Fruit fly (Drosophila melanogaster) whole organism, pupa: ENCODE measurements around the gene CG17121.

Source experiments
- CG10348 ChIP-seq: fragments of 200-800 bp; sonication (Bioruptor generic); IDR thresholded peaks from 2 replicates; pipeline ENCODE4 v1.3.6; 2022; ENCODE audit warnings: missing biosample characterization, missing genetic modification characterization
- CG14655 ChIP-seq: fragments of 200-800 bp; sonication (Bioruptor generic); optimal IDR thresholded peaks from 3 replicates; lab custom pipeline; 2017; ENCODE audit warnings: mild to moderate bottlenecking, missing biosample characterization, missing genetic modification reagents, missing genetic modification characterization
- CG15710 ChIP-seq: fragments of 200-800 bp; sonication (Bioruptor generic); optimal IDR thresholded peaks from 2 replicates; lab custom pipeline; 2018; ENCODE audit warnings: missing biosample characterization, mild to moderate bottlenecking, missing genetic modification characterization, moderate library complexity
- CG17806 ChIP-seq: fragments of 200-800 bp; sonication (Bioruptor generic); optimal IDR thresholded peaks from 2 replicates; lab custom pipeline; 2018; ENCODE audit warnings: missing biosample characterization, mild to moderate bottlenecking, missing genetic modification characterization, moderate library complexity
- CG32121 ChIP-seq: fragments of 200-800 bp; sonication (Bioruptor generic); IDR thresholded peaks from 2 replicates; pipeline ENCODE4 v1.3.6; 2022; ENCODE audit warnings: missing biosample characterization, missing genetic modification characterization
- CG8159 ChIP-seq: fragments of 200-800 bp; sonication (Bioruptor generic); optimal IDR thresholded peaks from 3 replicates; lab custom pipeline; 2018; ENCODE audit warnings: missing biosample characterization, mild to moderate bottlenecking, missing genetic modification characterization, moderate library complexity
- CG9948 ChIP-seq: fragments of 200-800 bp; sonication (Bioruptor generic); optimal IDR thresholded peaks from 2 replicates; lab custom pipeline; 2018; ENCODE audit warnings: missing biosample characterization, mild to moderate bottlenecking, missing genetic modification characterization, moderate library complexity
- Ets98B ChIP-seq: fragments of 200-800 bp; sonication (Bioruptor generic); IDR thresholded peaks from 2 replicates; pipeline ENCODE4 v1.3.6; 2022; ENCODE audit warnings: missing biosample characterization, missing genetic modification characterization
- Pif1B ChIP-seq: fragments of 200-800 bp; sonication (Bioruptor generic); optimal IDR thresholded peaks from 3 replicates; lab custom pipeline; 2016; ENCODE audit warnings: missing biosample characterization, missing genetic modification characterization
- Snoo ChIP-seq: fragments of 200-800 bp; sonication (Bioruptor generic); optimal IDR thresholded peaks from 3 replicates; lab custom pipeline; 2017; ENCODE audit warnings: missing biosample characterization, mild to moderate bottlenecking, missing genetic modification characterization, inconsistent platforms
- gl ChIP-seq: fragments of 200-800 bp; sonication (Bioruptor generic); optimal IDR thresholded peaks from 2 replicates; lab custom pipeline; 2018; ENCODE audit warnings: missing biosample characterization, mild to moderate bottlenecking, missing genetic modification characterization

DNA sequence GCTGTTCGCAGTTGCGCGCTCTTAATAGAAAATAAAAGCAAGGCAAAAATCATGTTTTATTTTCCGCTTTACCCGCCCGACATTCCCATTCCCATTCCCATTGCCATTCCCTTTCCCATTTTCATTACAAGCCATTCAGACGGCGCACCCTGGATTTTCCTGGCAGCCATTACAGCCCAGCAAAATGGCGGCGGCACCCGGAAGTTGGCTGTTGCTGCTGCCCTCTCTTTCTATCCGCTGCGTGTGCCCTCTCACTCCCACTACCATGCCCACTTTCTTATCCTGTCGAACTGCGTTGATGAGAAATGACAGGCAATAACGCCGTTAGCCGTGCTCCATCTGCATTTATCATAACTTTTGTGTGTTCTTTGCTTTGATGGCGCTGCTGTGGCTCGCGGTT, 40.2 kb upstream of the CG17121 start:
- TF ChIP-seq gl (tag; lab: Kevin White, UChicago) (no peak), CG15710 (tag; lab: Kevin White, UChicago) (no peak), Pif1B (GFP tag; lab: Kevin White, UChicago) (no peak), CG8159 (tag; lab: Kevin White, UChicago) (no peak), CG9948 (no peak), Snoo (tag; lab: Kevin White, UChicago) (no peak), CG10348 (GFP tag; lab: Robert Waterston, UW) (no peak), Ets98B (GFP tag; lab: Robert Waterston, UW) (no peak), CG14655 (GFP tag; lab: Kevin White, UChicago) (no peak), CG17806 (tag; lab: Kevin White, UChicago) (no peak), CG32121 (GFP tag; lab: Robert Waterston, UW) (no peak)
